Fruit fly (Drosophila melanogaster) whole organism, embryonic: Measurements from ENCODE around the gene CG13893.

Experiments used
- Asciz ChIP-seq: fragments of 200-800 bp; sonication (Bioruptor generic); optimal IDR thresholded peaks from 2 replicates; lab custom pipeline; 2017; ENCODE audit warnings: missing biosample characterization, mild to moderate bottlenecking, missing genetic modification characterization, missing genetic modification reagents
- Bgb ChIP-seq: fragments of 200-800 bp; sonication (Bioruptor generic); IDR thresholded peaks from 2 replicates; pipeline ENCODE4 v1.3.6; 2022; ENCODE audit warnings: missing biosample characterization, missing genetic modification characterization; ENCODE audit not compliant: partially characterized antibody
- BtbVII ChIP-seq: fragments of 200-800 bp; sonication (Bioruptor generic); optimal IDR thresholded peaks from 3 replicates; lab custom pipeline; 2017; ENCODE audit warnings: missing biosample characterization, mild to moderate bottlenecking, missing genetic modification characterization
- CG1024 ChIP-seq: fragments of 200-800 bp; sonication (Bioruptor generic); IDR thresholded peaks from 2 replicates; pipeline ENCODE4 v1.3.6; 2022; ENCODE audit warnings: missing biosample characterization, missing genetic modification characterization
- CG10543 ChIP-seq: fragments of 200-800 bp; sonication (Bioruptor generic); optimal IDR thresholded peaks from 3 replicates; lab custom pipeline; 2017; ENCODE audit warnings: missing biosample characterization, mild to moderate bottlenecking, missing genetic modification characterization, moderate library complexity
- CG11560 ChIP-seq: fragments of 200-800 bp; sonication (Bioruptor generic); IDR thresholded peaks from 3 replicates; pipeline ENCODE4 v1.3.6; 2022; ENCODE audit warnings: missing biosample characterization, missing genetic modification characterization
- CG12071 ChIP-seq: fragments of 200-800 bp; sonication (Bioruptor generic); optimal IDR thresholded peaks from 3 replicates; lab custom pipeline; 2018; ENCODE audit warnings: missing biosample characterization, mild to moderate bottlenecking, missing genetic modification characterization
- CG15269 ChIP-seq: fragments of 200-800 bp; sonication (Bioruptor generic); optimal IDR thresholded peaks from 2 replicates; lab custom pipeline; 2018; ENCODE audit warnings: missing biosample characterization, mild to moderate bottlenecking, missing genetic modification characterization, moderate library complexity
- CG17361 ChIP-seq: fragments of 200-800 bp; sonication (Bioruptor generic); IDR thresholded peaks from 3 replicates; pipeline ENCODE4 v1.3.6; 2022; ENCODE audit warnings: missing biosample characterization, missing genetic modification characterization
- CG18011 ChIP-seq: fragments of 200-800 bp; sonication (Bioruptor generic); optimal IDR thresholded peaks from 2 replicates; lab custom pipeline; 2017; ENCODE audit warnings: missing biosample characterization, missing genetic modification characterization, mild to moderate bottlenecking, moderate library complexity, missing genotype
- CG2116 ChIP-seq: fragments of 200-800 bp; sonication (Bioruptor generic); optimal IDR thresholded peaks from 3 replicates; lab custom pipeline; 2018; ENCODE audit warnings: missing biosample characterization, mild to moderate bottlenecking, missing genetic modification characterization
- CG2678 ChIP-seq: fragments of 200-800 bp; sonication (Bioruptor generic); optimal IDR thresholded peaks from 3 replicates; lab custom pipeline; 2019; ENCODE audit warnings: missing biosample characterization, mild to moderate bottlenecking, missing genetic modification characterization, moderate library complexity
- CG30431 ChIP-seq: fragments of 200-800 bp; sonication (Bioruptor generic); optimal IDR thresholded peaks from 2 replicates; lab custom pipeline; 2017; ENCODE audit warnings: missing biosample characterization, missing genetic modification characterization
- CG31388 ChIP-seq: fragments of 200-800 bp; sonication (Bioruptor generic); optimal IDR thresholded peaks from 2 replicates; lab custom pipeline; 2016; ENCODE audit warnings: missing biosample characterization, missing genetic modification characterization
- CG3281 ChIP-seq: fragments of 200-800 bp; sonication (Bioruptor generic); optimal IDR thresholded peaks from 3 replicates; lab custom pipeline; 2017; ENCODE audit warnings: missing biosample characterization, mild to moderate bottlenecking, missing genetic modification characterization
- CG3407 ChIP-seq: fragments of 200-800 bp; sonication (Bioruptor generic); optimal IDR thresholded peaks from 2 replicates; lab custom pipeline; 2018; ENCODE audit warnings: missing biosample characterization, mild to moderate bottlenecking, missing genetic modification characterization
- CG4424 ChIP-seq: fragments of 200-800 bp; sonication (Bioruptor generic); optimal IDR thresholded peaks from 3 replicates; lab custom pipeline; 2016; ENCODE audit warnings: missing biosample characterization, missing genetic modification characterization
- CG6683 ChIP-seq: fragments of 200-800 bp; sonication (Bioruptor generic); optimal IDR thresholded peaks from 2 replicates; lab custom pipeline; 2017; ENCODE audit warnings: missing biosample characterization, mild to moderate bottlenecking, missing genetic modification characterization, missing genetic modification reagents
- CG6689 ChIP-seq: fragments of 200-800 bp; sonication (Bioruptor generic); IDR thresholded peaks from 2 replicates; pipeline ENCODE4 v1.3.6; 2022; ENCODE audit warnings: missing biosample characterization, missing genetic modification characterization
- CG6854 ChIP-seq: fragments of 200-800 bp; sonication (Bioruptor generic); optimal IDR thresholded peaks from 3 replicates; lab custom pipeline; 2017; ENCODE audit warnings: missing biosample characterization, mild to moderate bottlenecking, missing genetic modification characterization
- CG7745 ChIP-seq: fragments of 200-800 bp; sonication (Bioruptor generic); optimal IDR thresholded peaks from 2 replicates; lab custom pipeline; 2018; ENCODE audit warnings: missing biosample characterization, mild to moderate bottlenecking, missing genetic modification characterization, moderate library complexity
- CG8388 ChIP-seq: fragments of 200-800 bp; sonication (Bioruptor generic); optimal IDR thresholded peaks from 2 replicates; lab custom pipeline; 2019; ENCODE audit warnings: missing biosample characterization, mild to moderate bottlenecking, missing genetic modification characterization, moderate library complexity
- D ChIP-seq, 2 experiments: fragments of 200-800 bp in 1 of 2; fragments of >200 bp in 1 of 2; sonication (Bioruptor generic) in 1 of 2; optimal IDR thresholded peaks; 2 replicates in 1 of 2; 3 replicates in 1 of 2; lab custom pipeline; 2017; ENCODE audit warnings: mild to moderate bottlenecking in 1 of 2, missing biosample characterization in 1 of 2, missing genetic modification characterization in 1 of 2, missing genetic modification reagents in 1 of 2
- D19A ChIP-seq: fragments of 200-800 bp; optimal IDR thresholded peaks from 3 replicates; lab custom pipeline; 2019; ENCODE audit warnings: missing biosample characterization, mild to moderate bottlenecking, missing genetic modification characterization, moderate library complexity
- Dad ChIP-seq: fragments of 200-800 bp; sonication (Bioruptor generic); optimal IDR thresholded peaks from 3 replicates; lab custom pipeline; 2016; ENCODE audit warnings: missing biosample characterization, missing genetic modification characterization
- Dbx ChIP-seq: fragments of 200-800 bp; sonication (Bioruptor generic); IDR thresholded peaks from 3 replicates; pipeline ENCODE4 v1.3.6; 2022; ENCODE audit warnings: missing biosample characterization, missing genetic modification characterization
- HmgZ ChIP-seq: fragments of 200-800 bp; sonication (Bioruptor generic); optimal IDR thresholded peaks from 2 replicates; lab custom pipeline; 2018; ENCODE audit warnings: missing biosample characterization, mild to moderate bottlenecking, missing genetic modification characterization
- Hr3 ChIP-seq: fragments of 200-800 bp; sonication (Bioruptor generic); optimal IDR thresholded peaks from 3 replicates; lab custom pipeline; 2016; ENCODE audit warnings: missing biosample characterization, missing genetic modification characterization
- Hr78 ChIP-seq, 2 experiments: fragments of 200-800 bp in 1 of 2; fragments of >200 bp in 1 of 2; sonication (Bioruptor generic) in 1 of 2; optimal IDR thresholded peaks; 2 replicates each; lab custom pipeline; 2017 to 2019; ENCODE audit warnings: missing biosample characterization in 2 of 2, missing genetic modification characterization in 2 of 2, mild to moderate bottlenecking in 1 of 2, moderate library complexity in 1 of 2
- NC2α ChIP-seq: fragments of 200-800 bp; sonication (Bioruptor generic); optimal IDR thresholded peaks from 2 replicates; lab custom pipeline; 2016; ENCODE audit warnings: missing biosample characterization, missing genetic modification characterization
- Ssrp ChIP-seq: fragments of 200-800 bp; sonication (Bioruptor generic); optimal IDR thresholded peaks from 2 replicates; lab custom pipeline; 2018; ENCODE audit warnings: missing biosample characterization, mild to moderate bottlenecking, missing genetic modification characterization, moderate library complexity
- ato ChIP-seq: fragments of 200-800 bp; sonication (Bioruptor generic); IDR thresholded peaks from 2 replicates; pipeline ENCODE4 v1.3.6; 2022; ENCODE audit warnings: missing biosample characterization, missing genetic modification characterization; ENCODE audit not compliant: partially characterized antibody
- bowl ChIP-seq: fragments of 200-800 bp; sonication (Bioruptor generic); IDR thresholded peaks from 2 replicates; pipeline ENCODE4 v1.3.6; 2022; ENCODE audit warnings: missing biosample characterization, missing genetic modification characterization
- btn ChIP-seq: fragments of 200-800 bp; sonication (Bioruptor generic); optimal IDR thresholded peaks from 2 replicates; lab custom pipeline; 2016; ENCODE audit warnings: missing biosample characterization, missing genetic modification characterization
- cato ChIP-seq: fragments of 200-800 bp; sonication (Bioruptor generic); optimal IDR thresholded peaks from 2 replicates; lab custom pipeline; 2016; ENCODE audit warnings: missing biosample characterization, missing genetic modification characterization, borderline replicate concordance
- caup ChIP-seq: fragments of 200-800 bp; sonication (Bioruptor generic); optimal IDR thresholded peaks from 3 replicates; lab custom pipeline; 2017; ENCODE audit warnings: missing biosample characterization, mild to moderate bottlenecking, missing genetic modification characterization, moderate library complexity; ENCODE audit not compliant: severe bottlenecking
- gem ChIP-seq: fragments of 200-800 bp; sonication (Bioruptor generic); optimal IDR thresholded peaks from 2 replicates; lab custom pipeline; 2019; ENCODE audit warnings: missing biosample characterization, mild to moderate bottlenecking, missing genetic modification characterization, moderate library complexity
- gsb-n ChIP-seq: fragments of 200-800 bp; sonication (Bioruptor generic); optimal IDR thresholded peaks from 3 replicates; lab custom pipeline; 2018; ENCODE audit warnings: missing biosample characterization, mild to moderate bottlenecking, missing genetic modification characterization
- ken ChIP-seq: fragments of 200-800 bp; sonication (Bioruptor generic); IDR thresholded peaks from 3 replicates; pipeline ENCODE4 v1.3.6; 2022; ENCODE audit warnings: missing biosample characterization, missing genetic modification characterization
- lmd ChIP-seq: fragments of 200-800 bp; sonication (Bioruptor generic); IDR thresholded peaks from 2 replicates; pipeline ENCODE4 v1.3.6; 2022; ENCODE audit warnings: missing biosample characterization, missing genetic modification characterization
- nmo ChIP-seq: fragments of 200-800 bp; sonication (Bioruptor generic); optimal IDR thresholded peaks from 2 replicates; lab custom pipeline; 2018; ENCODE audit warnings: missing biosample characterization, mild to moderate bottlenecking, missing genetic modification characterization, moderate library complexity
- peb ChIP-seq: fragments of 200-800 bp; sonication (Bioruptor generic); IDR thresholded peaks from 2 replicates; pipeline ENCODE4 v1.3.6; 2022; ENCODE audit warnings: missing biosample characterization, missing genetic modification characterization
- pfk ChIP-seq: fragments of 200-800 bp; sonication (Bioruptor generic); optimal IDR thresholded peaks from 2 replicates; lab custom pipeline; 2018; ENCODE audit warnings: missing biosample characterization, mild to moderate bottlenecking, missing genetic modification characterization, moderate library complexity
- pros ChIP-seq: fragments of 200-800 bp; sonication (Bioruptor generic); optimal IDR thresholded peaks from 3 replicates; lab custom pipeline; 2019; ENCODE audit warnings: missing biosample characterization, mild to moderate bottlenecking, missing genetic modification characterization, moderate library complexity
- sens-2 ChIP-seq: fragments of 200-800 bp; sonication (Bioruptor generic); IDR thresholded peaks from 2 replicates; pipeline ENCODE4 v1.3.6; 2022; ENCODE audit warnings: missing biosample characterization, missing genetic modification characterization
- ttk ChIP-seq: fragments of 200-800 bp; sonication (Bioruptor generic); IDR thresholded peaks from 2 replicates; pipeline ENCODE4 v2.1.2; 2022; ENCODE audit warnings: missing biosample characterization, missing genetic modification characterization
- tup ChIP-seq: fragments of 200-800 bp; sonication (Bioruptor generic); optimal IDR thresholded peaks from 2 replicates; lab custom pipeline; 2016; ENCODE audit warnings: missing biosample characterization, mild to moderate bottlenecking, missing genetic modification characterization, moderate library complexity
- vfl ChIP-seq: fragments of 200-800 bp; sonication (Bioruptor generic); optimal IDR thresholded peaks from 2 replicates; lab custom pipeline; 2016; ENCODE audit warnings: missing biosample characterization, missing genetic modification characterization

CG13893 gene

DNA sequence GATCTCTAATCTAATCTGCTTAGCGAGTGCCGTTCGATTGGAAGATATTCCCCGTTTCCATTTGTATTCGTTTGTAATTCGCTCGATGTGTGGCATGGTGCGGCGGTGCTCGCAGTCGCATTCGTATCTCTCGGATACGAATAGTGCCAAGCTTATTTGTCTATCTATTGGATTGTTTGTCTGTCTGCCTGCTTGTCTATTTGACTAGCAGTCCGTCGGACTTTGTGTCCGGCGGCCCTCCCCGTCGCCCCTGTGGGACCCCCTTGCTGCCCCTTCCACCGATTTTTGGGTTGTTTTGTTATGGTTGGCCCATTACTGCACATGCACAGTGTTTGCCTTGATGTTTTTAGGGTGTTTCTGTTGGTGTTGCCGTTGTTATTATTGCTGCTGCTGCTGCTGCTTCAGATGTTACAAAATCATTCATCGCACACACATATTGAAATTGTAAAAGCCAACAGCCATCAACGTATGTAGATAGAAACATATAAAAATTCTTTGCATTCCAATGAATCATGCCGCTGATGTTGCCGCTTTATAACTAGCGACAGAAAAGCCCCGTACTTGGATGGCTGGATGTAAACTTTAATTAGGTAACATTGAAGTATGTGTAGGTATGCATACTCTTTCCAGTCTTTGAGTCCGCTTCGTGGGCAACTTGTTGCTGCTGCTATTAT lies 11.1 kb upstream of the CG13893 start (continued):
- peak; percentile 51 for TF ChIP-seq gsb-n (tag; lab: Kevin White, UChicago)
- peak; percentile 21 for TF ChIP-seq CG2678 (tag; lab: Kevin White, UChicago)
- TF ChIP-seq btn (GFP tag; lab: Kevin White, UChicago) = no peak
- TF ChIP-seq CG11560 (tag; lab: Robert Waterston, UW) = no peak
- TF ChIP-seq ken (GFP tag; lab: Robert Waterston, UW) = peak; percentile 28; the same call in 1 of the 3 replicates
- TF ChIP-seq CG18011 (GFP tag; lab: Kevin White, UChicago) = no peak
- no peak for TF ChIP-seq D19A (tag; lab: Kevin White, UChicago)
- TF ChIP-seq CG15269 (tag; lab: Kevin White, UChicago) = peak; percentile 46
- peak; percentile 54 for TF ChIP-seq Asciz (GFP tag; lab: Kevin White, UChicago)
- TF ChIP-seq cato (GFP tag; lab: Kevin White, UChicago) = no peak
- peak; percentile 56 for TF ChIP-seq CG10543
- peak; percentile 25 for TF ChIP-seq pfk (GFP tag; lab: Kevin White, UChicago)
- TF ChIP-seq Hr78 (GFP tag; optimal IDR thresholded peaks at IDR 0.05; lab: Kevin White, UChicago) = no peak
- TF ChIP-seq ttk = peak; percentile 62
- peak; percentile 18 for TF ChIP-seq CG30431 (GFP tag; lab: Kevin White, UChicago)
- TF ChIP-seq tup (GFP tag; lab: Kevin White, UChicago) = no peak
- TF ChIP-seq CG31388 = no peak
- no peak for TF ChIP-seq CG6689 (GFP tag; lab: Robert Waterston, UW)
- TF ChIP-seq CG1024 (GFP tag; lab: Robert Waterston, UW) = peak; percentile 49; the same call in 1 of the 2 replicates
- TF ChIP-seq NC2α (GFP tag; lab: Kevin White, UChicago) = no peak
- no peak for TF ChIP-seq Ssrp (tag; lab: Kevin White, UChicago)
- peak; percentile 18 for TF ChIP-seq CG4424 (GFP tag; lab: Kevin White, UChicago)
- TF ChIP-seq CG6854 (GFP tag; lab: Kevin White, UChicago) = peak; percentile 18
- TF ChIP-seq CG17361 = no peak
- no peak for TF ChIP-seq bowl
- no peak for TF ChIP-seq CG6683 (GFP tag; lab: Kevin White, UChicago)
- no peak for TF ChIP-seq Dbx (GFP tag; lab: Robert Waterston, UW)
- TF ChIP-seq CG12071 (GFP tag; lab: Kevin White, UChicago) = peak; percentile 55
- no peak for TF ChIP-seq gem (tag; lab: Kevin White, UChicago)
- TF ChIP-seq CG3281 (GFP tag; lab: Kevin White, UChicago) = no peak
- TF ChIP-seq D (optimal IDR thresholded peaks at IDR 0.05; lab: Kevin White, UChicago) = no peak
- no peak for TF ChIP-seq D (GFP tag; optimal IDR thresholded peaks at IDR 0.05; lab: Kevin White, UChicago)
- TF ChIP-seq CG2116 (GFP tag; lab: Kevin White, UChicago) = no peak
- TF ChIP-seq vfl (GFP tag; lab: Kevin White, UChicago) = no peak
- no peak for TF ChIP-seq lmd (GFP tag; lab: Robert Waterston, UW)
- TF ChIP-seq ato (GFP tag; lab: Robert Waterston, UW) = no peak
- no peak for TF ChIP-seq caup (GFP tag; lab: Kevin White, UChicago)
- peak; percentile 33; the same call in 1 of the 2 replicates for TF ChIP-seq sens-2
- no peak for TF ChIP-seq Dad (GFP tag; lab: Kevin White, UChicago)
- TF ChIP-seq BtbVII (GFP tag; lab: Kevin White, UChicago) = peak; percentile 39
- TF ChIP-seq Hr3 (GFP tag; lab: Kevin White, UChicago) = no peak
- TF ChIP-seq HmgZ = peak; percentile 39
- no peak for TF ChIP-seq pros
- no peak; the same call in 1 of the 2 replicates for TF ChIP-seq peb (GFP tag; lab: Robert Waterston, UW)
- TF ChIP-seq nmo (GFP tag; lab: Kevin White, UChicago) = no peak
- 0 out of 2 replicates have a peak, but pooled peaks have one; percentile 40 for TF ChIP-seq Bgb
- no peak for TF ChIP-seq CG8388 (GFP tag; lab: Kevin White, UChicago)
- TF ChIP-seq CG3407 (GFP tag; lab: Kevin White, UChicago) = peak; percentile 39
- TF ChIP-seq CG7745 (tag; lab: Kevin White, UChicago) = no peak
